Fruit fly (Drosophila melanogaster) whole organism, embryonic: ENCODE data around the gene CG31161.

Experiments
- Aef1 ChIP-seq: fragments of 200-800 bp; sonication (Bioruptor generic); IDR thresholded peaks from 3 replicates; pipeline ENCODE4 v1.3.6; 2022; ENCODE audit warnings: missing biosample characterization, missing genetic modification characterization
- Blimp-1 ChIP-seq: fragments of 200-800 bp; sonication (Bioruptor generic); optimal IDR thresholded peaks from 3 replicates; lab custom pipeline; 2018; ENCODE audit warnings: missing biosample characterization, missing genetic modification characterization, mild to moderate bottlenecking, moderate library complexity, missing genetic modification reagents
- CG10209 ChIP-seq: fragments of 200-800 bp; sonication (Bioruptor generic); optimal IDR thresholded peaks from 3 replicates; lab custom pipeline; 2017; ENCODE audit warnings: missing biosample characterization, mild to moderate bottlenecking, missing genetic modification characterization, missing genetic modification reagents
- CG10267 ChIP-seq: fragments of 200-800 bp; sonication (Bioruptor generic); optimal IDR thresholded peaks from 2 replicates; lab custom pipeline; 2018; ENCODE audit warnings: missing biosample characterization, mild to moderate bottlenecking, missing genetic modification characterization, moderate library complexity
- CG12104 ChIP-seq: fragments of 200-800 bp; sonication (Bioruptor generic); optimal IDR thresholded peaks from 3 replicates; lab custom pipeline; 2016; ENCODE audit warnings: missing biosample characterization, missing genetic modification characterization
- CG12219 ChIP-seq: fragments of 200-800 bp; sonication (Bioruptor generic); optimal IDR thresholded peaks from 3 replicates; lab custom pipeline; 2018; ENCODE audit warnings: missing biosample characterization, mild to moderate bottlenecking, missing genetic modification characterization
- CG15696 ChIP-seq: fragments of 200-800 bp; sonication (Bioruptor generic); optimal IDR thresholded peaks from 2 replicates; lab custom pipeline; 2019; ENCODE audit warnings: missing biosample characterization, mild to moderate bottlenecking, missing genetic modification characterization, moderate library complexity
- CG1603 ChIP-seq: fragments of 200-800 bp; sonication (Bioruptor generic); optimal IDR thresholded peaks from 2 replicates; lab custom pipeline; 2019; ENCODE audit warnings: missing biosample characterization, mild to moderate bottlenecking, missing genetic modification characterization, moderate library complexity
- CG16815 ChIP-seq: fragments of 200-800 bp; sonication (Bioruptor generic); optimal IDR thresholded peaks from 3 replicates; lab custom pipeline; 2017; ENCODE audit warnings: missing biosample characterization, mild to moderate bottlenecking, missing genetic modification characterization
- CG16863 ChIP-seq: fragments of 200-800 bp; sonication (Bioruptor generic); optimal IDR thresholded peaks from 3 replicates; lab custom pipeline; 2016; ENCODE audit warnings: missing biosample characterization, missing genetic modification characterization
- CG18011 ChIP-seq: fragments of 200-800 bp; sonication (Bioruptor generic); optimal IDR thresholded peaks from 2 replicates; lab custom pipeline; 2017; ENCODE audit warnings: missing biosample characterization, missing genetic modification characterization, mild to moderate bottlenecking, moderate library complexity, missing genotype
- CG2678 ChIP-seq: fragments of 200-800 bp; sonication (Bioruptor generic); optimal IDR thresholded peaks from 3 replicates; lab custom pipeline; 2019; ENCODE audit warnings: missing biosample characterization, mild to moderate bottlenecking, missing genetic modification characterization, moderate library complexity
- CG31441 ChIP-seq: fragments of 200-800 bp; sonication (Bioruptor generic); IDR thresholded peaks from 2 replicates; pipeline ENCODE4 v1.3.6; 2022; ENCODE audit warnings: missing biosample characterization, missing genetic modification characterization
- CG34376 ChIP-seq: fragments of 200-800 bp; sonication (Bioruptor generic); optimal IDR thresholded peaks from 2 replicates; lab custom pipeline; 2018; ENCODE audit warnings: missing biosample characterization, mild to moderate bottlenecking, missing genetic modification characterization
- CG3995 ChIP-seq: fragments of 200-800 bp; sonication (Bioruptor generic); optimal IDR thresholded peaks from 3 replicates; lab custom pipeline; 2016; ENCODE audit warnings: missing biosample characterization, missing genetic modification characterization
- CG4360 ChIP-seq: fragments of 200-800 bp; sonication (Bioruptor generic); IDR thresholded peaks from 2 replicates; pipeline ENCODE4 v1.3.6; 2022; ENCODE audit warnings: missing biosample characterization, missing genetic modification characterization
- CG7745 ChIP-seq: fragments of 200-800 bp; sonication (Bioruptor generic); optimal IDR thresholded peaks from 2 replicates; lab custom pipeline; 2018; ENCODE audit warnings: missing biosample characterization, mild to moderate bottlenecking, missing genetic modification characterization, moderate library complexity
- CG7928 ChIP-seq: fragments of 200-800 bp; sonication (Bioruptor generic); optimal IDR thresholded peaks from 2 replicates; lab custom pipeline; 2017; ENCODE audit warnings: missing biosample characterization, mild to moderate bottlenecking, missing genetic modification characterization
- CG9727 ChIP-seq: fragments of 200-800 bp; sonication (Bioruptor generic); optimal IDR thresholded peaks from 3 replicates; lab custom pipeline; 2017; ENCODE audit warnings: missing biosample characterization, mild to moderate bottlenecking, missing genetic modification characterization
- D19B ChIP-seq: fragments of 200-800 bp; sonication (Bioruptor generic); optimal IDR thresholded peaks from 2 replicates; lab custom pipeline; 2017; ENCODE audit warnings: missing biosample characterization, mild to moderate bottlenecking, missing genetic modification characterization
- Dbx ChIP-seq: fragments of 200-800 bp; sonication (Bioruptor generic); IDR thresholded peaks from 3 replicates; pipeline ENCODE4 v1.3.6; 2022; ENCODE audit warnings: missing biosample characterization, missing genetic modification characterization
- Dip3 ChIP-seq: fragments of 200-800 bp; sonication (Bioruptor generic); optimal IDR thresholded peaks from 3 replicates; lab custom pipeline; 2016; ENCODE audit warnings: missing biosample characterization, missing genetic modification characterization
- Gug ChIP-seq: fragments of 200-800 bp; sonication (Bioruptor generic); IDR thresholded peaks from 4 replicates; pipeline ENCODE4 v1.3.6; 2022; ENCODE audit warnings: missing biosample characterization, missing genetic modification characterization
- Hey ChIP-seq: fragments of 200-800 bp; sonication (Bioruptor generic); optimal IDR thresholded peaks from 3 replicates; lab custom pipeline; 2018; ENCODE audit warnings: missing biosample characterization, mild to moderate bottlenecking, missing genetic modification characterization
- HmgD ChIP-seq: fragments of 200-800 bp; sonication (Bioruptor generic); optimal IDR thresholded peaks from 3 replicates; lab custom pipeline; 2016; ENCODE audit warnings: missing biosample characterization, missing genetic modification characterization
- Hmr ChIP-seq: fragments of 200-800 bp; sonication (Bioruptor generic); optimal IDR thresholded peaks from 3 replicates; lab custom pipeline; 2017; ENCODE audit warnings: mild to moderate bottlenecking, missing biosample characterization, missing genetic modification reagents, missing genetic modification characterization
- Lpt ChIP-seq: fragments of >200 bp; optimal IDR thresholded peaks from 2 replicates; lab custom pipeline; 2018; ENCODE audit warnings: missing biosample characterization, missing genetic modification characterization
- Mrtf ChIP-seq: fragments of 200-800 bp; sonication (Bioruptor generic); IDR thresholded peaks from 3 replicates; pipeline ENCODE4 v1.3.6; 2022; ENCODE audit warnings: missing biosample characterization, missing genetic modification characterization
- Optix ChIP-seq: fragments of 200-800 bp; sonication (Bioruptor generic); IDR thresholded peaks from 3 replicates; pipeline ENCODE4 v1.3.6; 2022; ENCODE audit warnings: missing biosample characterization, missing genetic modification characterization
- Taf1 ChIP-seq: fragments of 200-800 bp; sonication (Bioruptor generic); IDR thresholded peaks from 2 replicates; pipeline ENCODE4 v1.3.6; 2022; ENCODE audit warnings: missing biosample characterization, missing genetic modification characterization
- Xbp1 ChIP-seq: fragments of 200-800 bp; sonication (Bioruptor generic); optimal IDR thresholded peaks from 3 replicates; lab custom pipeline; 2016; ENCODE audit warnings: missing biosample characterization, mild to moderate bottlenecking, missing genetic modification characterization
- ac ChIP-seq: fragments of 200-800 bp; sonication (Bioruptor generic); optimal IDR thresholded peaks from 3 replicates; lab custom pipeline; 2017; ENCODE audit warnings: missing biosample characterization, mild to moderate bottlenecking, missing genetic modification characterization
- cad ChIP-seq: fragments of >200 bp; optimal IDR thresholded peaks from 2 replicates; lab custom pipeline; 2017; ENCODE audit warnings: missing biosample characterization, missing genetic modification characterization
- cg ChIP-seq: fragments of 200-800 bp; sonication (Bioruptor generic); optimal IDR thresholded peaks from 3 replicates; lab custom pipeline; 2019; ENCODE audit warnings: missing biosample characterization, mild to moderate bottlenecking, missing genetic modification characterization, moderate library complexity
- cwo ChIP-seq: fragments of 200-800 bp; sonication (Bioruptor generic); optimal IDR thresholded peaks from 3 replicates; lab custom pipeline; 2017; ENCODE audit warnings: missing biosample characterization, missing genetic modification characterization, mild to moderate bottlenecking, moderate library complexity, missing genetic modification reagents
- dmrt99B ChIP-seq: fragments of 200-800 bp; sonication (Bioruptor generic); optimal IDR thresholded peaks from 2 replicates; lab custom pipeline; 2018; ENCODE audit warnings: missing biosample characterization, mild to moderate bottlenecking, missing genetic modification characterization, moderate library complexity
- gsb-n ChIP-seq: fragments of 200-800 bp; sonication (Bioruptor generic); optimal IDR thresholded peaks from 3 replicates; lab custom pipeline; 2018; ENCODE audit warnings: missing biosample characterization, mild to moderate bottlenecking, missing genetic modification characterization
- hkb ChIP-seq, 2 experiments: fragments of 200-800 bp in 1 of 2; fragments of >200 bp in 1 of 2; sonication (Bioruptor generic) in 1 of 2; IDR thresholded peaks in 1 of 2; optimal IDR thresholded peaks in 1 of 2; 2 replicates each; pipeline versions ENCODE4 v1.3.6 to Lab custom; 2017 to 2022; ENCODE audit warnings: missing biosample characterization in 1 of 2, missing genetic modification characterization in 1 of 2
- insv ChIP-seq, 2 experiments: fragments of 200-800 bp; sonication (Bioruptor generic); optimal IDR thresholded peaks; 3 replicates each; lab custom pipeline; 2016 to 2018; ENCODE audit warnings: missing biosample characterization in 2 of 2, missing genetic modification characterization in 2 of 2
- lmd ChIP-seq: fragments of 200-800 bp; sonication (Bioruptor generic); IDR thresholded peaks from 2 replicates; pipeline ENCODE4 v1.3.6; 2022; ENCODE audit warnings: missing biosample characterization, missing genetic modification characterization
- peb ChIP-seq: fragments of 200-800 bp; sonication (Bioruptor generic); IDR thresholded peaks from 2 replicates; pipeline ENCODE4 v1.3.6; 2022; ENCODE audit warnings: missing biosample characterization, missing genetic modification characterization
- sisA ChIP-seq: fragments of 200-800 bp; sonication (Bioruptor generic); IDR thresholded peaks from 2 replicates; pipeline ENCODE4 v1.3.6; 2022; ENCODE audit warnings: missing biosample characterization, missing genetic modification characterization
- sqz ChIP-seq: fragments of 200-800 bp; sonication (Bioruptor generic); optimal IDR thresholded peaks from 3 replicates; lab custom pipeline; 2018; ENCODE audit warnings: missing biosample characterization, mild to moderate bottlenecking, missing genetic modification characterization
- stwl ChIP-seq: fragments of 200-800 bp; sonication (Bioruptor generic); optimal IDR thresholded peaks from 3 replicates; lab custom pipeline; 2018; ENCODE audit warnings: missing biosample characterization, mild to moderate bottlenecking, missing genetic modification characterization, moderate library complexity
- tap ChIP-seq: fragments of 200-800 bp; optimal IDR thresholded peaks from 3 replicates; lab custom pipeline; 2019; ENCODE audit warnings: missing biosample characterization, mild to moderate bottlenecking, missing genetic modification characterization, moderate library complexity
- trem ChIP-seq: fragments of 200-800 bp; optimal IDR thresholded peaks from 3 replicates; lab custom pipeline; 2019; ENCODE audit warnings: missing biosample characterization, mild to moderate bottlenecking, missing genetic modification characterization, moderate library complexity
- twi ChIP-seq: fragments of 200-800 bp; optimal IDR thresholded peaks from 2 replicates; lab custom pipeline; 2019; ENCODE audit warnings: missing biosample characterization, mild to moderate bottlenecking, missing genetic modification characterization, moderate library complexity

Gene CG31161

DNA sequence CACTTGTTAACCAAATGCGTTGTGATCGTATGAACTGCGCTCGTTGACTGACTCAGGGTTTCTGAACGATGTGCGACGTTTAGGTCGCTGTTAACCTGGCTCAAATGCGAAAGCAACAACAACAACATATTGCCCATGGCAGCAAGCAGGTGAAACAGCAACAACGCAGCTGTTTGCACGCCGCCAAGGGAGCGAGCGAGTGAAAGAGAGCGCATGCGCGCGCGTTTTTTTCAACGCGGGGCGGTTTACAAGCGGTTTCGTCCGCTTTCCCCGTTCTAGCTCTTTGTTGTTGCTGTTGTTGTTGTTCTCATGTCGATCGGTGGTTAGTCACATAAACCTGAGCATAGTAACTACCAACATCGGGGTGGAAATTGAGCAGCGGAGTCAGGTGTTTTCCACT is 16.7 kb downstream of the CG31161 start (continued):
- TF ChIP-seq CG7928 (GFP tag; lab: Kevin White, UChicago) (no peak), ac (peak; percentile 57), D19B (GFP tag; lab: Kevin White, UChicago) (peak; percentile 31), trem (tag; lab: Kevin White, UChicago) (no peak), cg (GFP tag; lab: Kevin White, UChicago) (no peak), CG12219 (GFP tag; lab: Kevin White, UChicago) (no peak), CG12104 (GFP tag; lab: Kevin White, UChicago) (no peak), Hey (tag; lab: Kevin White, UChicago) (no peak), CG4360 (GFP tag; lab: Robert Waterston, UW) (peak; percentile 89), Dbx (GFP tag; lab: Robert Waterston, UW) (0 out of 3 replicates have a peak, but pooled peaks have one; percentile 41), gsb-n (tag; lab: Kevin White, UChicago) (no peak), Lpt (GFP tag; lab: Kevin White, UChicago) (no peak), Aef1 (no peak), insv (GFP tag; optimal IDR thresholded peaks at IDR 0.05; lab: Kevin White, UChicago) (no peak)

DNA sequence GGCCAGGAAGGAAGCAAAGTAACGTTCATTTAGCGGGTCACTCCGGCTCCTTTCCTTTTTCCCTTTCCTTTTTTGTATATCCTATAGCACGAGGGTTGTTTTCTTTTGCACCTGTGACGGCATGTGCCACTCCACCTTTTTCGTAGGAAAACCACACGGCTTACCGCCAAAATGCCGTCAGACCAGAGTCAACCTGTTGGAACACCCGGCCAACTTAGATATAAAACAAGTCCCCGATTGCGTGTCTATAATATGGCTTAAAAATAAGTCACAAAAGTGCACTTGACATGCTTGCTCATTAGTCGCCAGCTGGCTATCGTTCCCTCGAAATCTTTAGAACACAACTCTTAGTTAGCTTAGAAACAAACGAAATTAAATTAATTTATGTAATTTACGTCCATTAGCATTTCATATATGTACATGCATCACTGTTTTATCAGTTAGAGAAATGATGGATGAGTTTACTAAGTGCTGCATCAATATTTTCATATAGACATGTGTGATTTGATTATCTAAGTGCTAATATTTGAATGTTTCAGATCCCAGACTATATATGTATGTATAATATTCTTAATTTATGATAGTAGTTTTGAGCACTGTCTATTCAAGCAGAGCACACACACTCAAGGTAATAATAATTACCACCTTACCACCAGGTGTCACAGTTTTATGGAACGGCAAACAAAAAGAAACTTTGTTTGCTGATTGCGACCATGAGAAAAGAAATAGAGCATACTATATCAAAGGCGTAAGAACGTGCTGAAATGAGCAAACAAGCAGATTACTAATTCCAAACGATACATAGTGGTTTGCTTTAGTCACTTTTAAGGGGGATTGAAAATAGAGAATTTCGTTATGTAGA is 18.5 kb downstream of the CG31161 start:
- TF ChIP-seq Blimp-1 (GFP tag; lab: Kevin White, UChicago), result peak; percentile 35
- TF ChIP-seq CG31441 (GFP tag; lab: Robert Waterston, UW), result peak; percentile 48
- no peak for TF ChIP-seq hkb (optimal IDR thresholded peaks at IDR 0.05; lab: Kevin White, UChicago)
- no peak for TF ChIP-seq hkb (GFP tag; IDR thresholded peaks at IDR 0.05; lab: Robert Waterston, UW)
- TF ChIP-seq CG1603, result peak; percentile 6
- TF ChIP-seq cad (GFP tag; lab: Kevin White, UChicago), result no peak
- no peak for TF ChIP-seq HmgD (GFP tag; lab: Kevin White, UChicago)
- TF ChIP-seq lmd (GFP tag; lab: Robert Waterston, UW), result no peak
- TF ChIP-seq CG2678 (tag; lab: Kevin White, UChicago), result peak; percentile 50
- TF ChIP-seq Dip3 (GFP tag; lab: Kevin White, UChicago), result no peak
- TF ChIP-seq tap (tag; lab: Kevin White, UChicago), result peak; percentile 14
- TF ChIP-seq Taf1 (GFP tag; lab: Robert Waterston, UW), result no peak
- TF ChIP-seq twi, result no peak
- no peak for TF ChIP-seq Optix (GFP tag; lab: Robert Waterston, UW)
- peak; percentile 79 for TF ChIP-seq CG15696 (tag; lab: Kevin White, UChicago)
- TF ChIP-seq CG16863 (GFP tag; lab: Kevin White, UChicago), result no peak
- TF ChIP-seq Mrtf (GFP tag; lab: Robert Waterston, UW), result no peak
- TF ChIP-seq cwo, result peak; percentile 26
- peak; percentile 10 for TF ChIP-seq CG9727
- peak; percentile 23 for TF ChIP-seq sqz (GFP tag; lab: Kevin White, UChicago)
- no peak for TF ChIP-seq sisA (GFP tag; lab: Robert Waterston, UW)
- TF ChIP-seq CG10267, result peak; percentile 22
- TF ChIP-seq stwl, result peak; percentile 0
- no peak for TF ChIP-seq CG12219 (GFP tag; lab: Kevin White, UChicago)
- no peak for TF ChIP-seq CG16815 (GFP tag; lab: Kevin White, UChicago)
- TF ChIP-seq CG34376, result no peak
- no peak for TF ChIP-seq peb (GFP tag; lab: Robert Waterston, UW)
- TF ChIP-seq CG12104 (GFP tag; lab: Kevin White, UChicago), result peak; percentile 15
- TF ChIP-seq CG3995 (GFP tag; lab: Kevin White, UChicago), result no peak
- TF ChIP-seq CG18011 (GFP tag; lab: Kevin White, UChicago), result no peak
- no peak for TF ChIP-seq Xbp1 (GFP tag; lab: Kevin White, UChicago)
- peak; percentile 87 for TF ChIP-seq CG7745 (tag; lab: Kevin White, UChicago)
- no peak for TF ChIP-seq CG10209 (GFP tag; lab: Kevin White, UChicago)
- peak; percentile 13 for TF ChIP-seq Hmr
- peak; percentile 16 for TF ChIP-seq dmrt99B (tag; lab: Kevin White, UChicago)
- TF ChIP-seq Gug, result no peak
